Worm (Caenorhabditis elegans): ENCODE data around the gene T24H10.4.

The T24H10.4 gene

DNA sequence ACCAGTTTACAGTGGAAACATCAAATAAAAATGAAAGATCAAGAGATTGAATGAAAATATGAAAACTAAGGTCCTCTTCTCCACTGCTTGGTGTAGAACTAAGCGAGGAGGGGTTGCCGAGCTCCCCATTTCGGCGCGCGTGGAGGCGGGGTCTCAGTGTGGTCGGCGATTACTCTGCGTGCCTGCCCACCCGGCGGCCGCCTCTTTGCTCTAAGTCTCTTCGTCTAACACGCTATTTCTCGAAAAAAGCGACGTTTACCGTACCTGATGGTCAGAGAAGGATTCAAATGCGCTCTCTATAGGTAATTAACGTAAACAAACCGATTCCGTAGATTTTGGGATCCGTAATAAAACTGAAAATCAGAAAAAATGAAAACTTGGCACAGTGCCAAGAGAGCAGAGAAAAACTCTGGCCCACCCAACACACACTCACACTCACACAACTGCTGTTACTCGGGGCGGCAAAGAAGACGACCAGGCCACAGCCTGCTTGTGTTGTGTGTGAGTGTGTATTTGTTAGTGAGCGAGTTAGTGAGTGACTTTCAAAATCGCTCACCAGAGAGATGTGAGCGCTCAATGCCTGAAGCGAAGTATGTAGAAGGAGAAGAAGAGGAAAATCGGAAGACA, 47.7 kb upstream of the T24H10.4 start (continued):
- no peak for TF ChIP-seq nhr-237 (tag; optimal IDR thresholded peaks at IDR 0.05)
- TF ChIP-seq nhr-48 (tag; optimal IDR thresholded peaks at IDR 0.05) = peak; percentile 43
- TF ChIP-seq ztf-11 (tag; optimal IDR thresholded peaks at IDR 0.05) = no peak
- TF ChIP-seq unc-130 (GFP tag; optimal IDR thresholded peaks at IDR 0.05) = no peak

DNA sequence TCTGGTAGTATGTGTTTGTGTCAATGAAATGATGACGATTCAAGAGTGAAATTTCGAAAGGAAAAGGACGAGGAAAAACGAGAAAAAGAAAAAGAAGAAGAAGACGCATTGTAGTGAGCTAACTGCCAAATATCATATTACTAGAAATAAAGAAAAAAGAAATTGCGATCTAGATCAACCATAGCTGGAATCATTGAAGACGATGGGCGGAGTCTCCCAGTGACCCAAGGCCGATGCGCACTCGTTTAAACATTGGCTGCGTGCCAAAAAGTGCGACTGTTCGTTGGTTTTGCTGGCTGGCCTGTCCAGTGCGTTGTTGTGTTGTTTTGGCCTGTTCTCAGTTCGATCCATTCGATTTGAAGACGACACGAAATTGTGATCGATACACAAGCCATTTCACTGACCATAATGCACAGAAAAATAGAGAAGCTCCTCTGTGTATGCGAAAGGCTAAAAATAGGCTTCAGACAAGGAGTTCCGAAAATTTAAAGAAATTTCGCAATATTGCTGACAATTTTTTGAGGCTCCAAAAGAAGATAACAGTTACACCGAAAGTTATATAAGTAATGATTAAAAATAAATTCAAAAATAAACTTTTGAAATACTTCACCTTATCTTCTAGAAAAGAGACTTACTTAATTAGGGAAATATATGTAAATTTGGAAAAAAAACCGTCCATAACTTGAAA, 46.9 kb upstream of the T24H10.4 start:
- TF ChIP-seq daf-16 (GFP tag; optimal IDR thresholded peaks at IDR 0.05) (no peak), daf-16 (tag; optimal IDR thresholded peaks at IDR 0.05) (peak; percentile 10), aha-1 (tag) (no peak), unc-62 (GFP tag; optimal IDR thresholded peaks at IDR 0.05 in 1 of 2) (peak in 1 of 2 experiments; percentile 12), unc-62 (tag; optimal IDR thresholded peaks at IDR 0.05) (no peak)

DNA sequence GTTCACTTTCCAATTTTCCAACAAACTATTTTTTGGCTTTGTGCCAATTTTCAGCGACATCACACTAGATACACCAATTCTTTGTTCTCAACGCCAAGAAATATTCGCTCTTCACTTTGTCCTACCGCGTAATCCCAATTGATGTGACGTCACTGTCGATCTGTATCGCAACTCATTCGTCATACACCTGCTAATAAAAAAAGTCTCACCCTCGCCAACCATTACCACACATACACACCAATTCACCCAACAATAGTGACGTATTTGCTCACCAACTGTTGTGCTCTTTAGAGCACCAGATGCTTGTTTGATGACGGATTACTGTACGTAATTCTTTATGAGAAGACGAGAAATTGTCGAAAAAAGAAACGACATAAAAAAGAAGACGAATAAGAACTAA, 46.0 kb upstream of the T24H10.4 start:
- TF ChIP-seq egl-27 (tag; optimal IDR thresholded peaks at IDR 0.05) (no peak), lsy-2 (tag; optimal IDR thresholded peaks at IDR 0.05) (peak in 1 of 2 experiments; percentile 44), ama-1 (optimal IDR thresholded peaks at IDR 0.05) (peak; percentile 13), arid-1 (GFP tag; conservative IDR thresholded peaks at IDR 0.05) (no peak), mep-1 (tag; optimal IDR thresholded peaks at IDR 0.05) (peak; percentile 20), nhr-6 (tag; optimal IDR thresholded peaks at IDR 0.05) (peak; percentile 53)

- TF ChIP-seq zfp-2 (tag; optimal IDR thresholded peaks at IDR 0.05) (no peak), unc-62 (GFP tag; optimal IDR thresholded peaks at IDR 0.05 in 1 of 2) (peak in 1 of 2 experiments; percentile 80), unc-62 (tag; optimal IDR thresholded peaks at IDR 0.05) (no peak)
Observed at ce11 chrII:9064437-9064836, 44.9 kb upstream of the T24H10.4 start.

DNA sequence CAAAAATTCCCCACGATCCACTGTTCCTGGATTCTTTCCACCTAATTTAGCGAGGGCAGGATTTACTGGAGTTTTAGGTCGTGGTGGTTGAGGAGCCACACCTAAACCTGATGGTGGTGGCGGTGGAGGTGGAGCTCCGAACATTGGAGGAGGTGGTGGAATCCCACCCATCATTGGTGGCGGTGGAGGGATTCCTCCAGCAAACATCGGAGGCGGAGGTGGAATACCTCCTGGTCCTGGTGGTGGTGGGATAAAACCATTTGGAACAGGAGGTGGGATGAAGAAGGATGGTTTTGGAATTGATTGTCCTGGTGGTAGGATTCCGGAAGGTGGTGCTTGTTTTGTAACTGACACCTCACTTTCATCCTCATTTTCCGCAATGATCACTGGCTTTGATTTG, 39.5 kb upstream of the T24H10.4 start:
- TF ChIP-seq daf-19 (GFP tag; conservative IDR thresholded peaks at IDR 0.05) = no peak
- TF ChIP-seq dmd-9 (GFP tag; IDR thresholded peaks at IDR 0.05) = 0 out of 2 replicates have a peak, but pooled peaks have one; percentile 5
- no peak for TF ChIP-seq ctbp-1 (GFP tag; IDR thresholded peaks at IDR 0.05)
- TF ChIP-seq set-16 (GFP tag; IDR thresholded peaks at IDR 0.05) = peak; percentile 72
- peak in 1 of 2 experiments; percentile 6 for TF ChIP-seq unc-62 (GFP tag; optimal IDR thresholded peaks at IDR 0.05 in 1 of 2)
- no peak for TF ChIP-seq unc-62 (tag; optimal IDR thresholded peaks at IDR 0.05)

DNA sequence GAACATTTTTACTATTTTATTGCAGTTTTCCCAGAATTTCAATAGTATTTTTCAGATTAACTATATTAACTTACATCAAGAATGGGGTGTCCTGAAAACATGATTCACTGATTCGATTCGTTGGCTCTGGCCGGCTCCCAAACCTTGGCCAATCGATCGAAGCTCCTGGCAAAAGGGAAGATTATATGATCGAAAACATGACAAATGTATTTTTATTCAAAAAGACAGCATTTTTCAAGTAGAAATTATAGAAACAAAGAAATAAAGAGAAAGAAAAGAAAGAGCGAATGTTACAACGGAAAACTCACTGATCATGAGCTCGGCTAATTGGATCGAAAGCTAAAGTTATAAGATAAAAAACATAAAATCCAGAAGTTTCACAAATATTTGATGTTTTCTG, 38.6 kb upstream of the T24H10.4 start, which contains the start of gene T24B8.4:
Gene T24B8.4, minus strand, starts transcription at position 101 of the 400 bp plus-strand sequence.
- TF ChIP-seq ZK546.5 (tag; optimal IDR thresholded peaks at IDR 0.05) (no peak), nhr-41 (GFP tag; IDR thresholded peaks at IDR 0.05) (no peak), nhr-237 (tag; optimal IDR thresholded peaks at IDR 0.05) (no peak), fos-1 (tag; optimal IDR thresholded peaks at IDR 0.05) (no peak), zip-11 (GFP tag; IDR thresholded peaks at IDR 0.05) (no peak), Y75B8A.6 (GFP tag; IDR thresholded peaks at IDR 0.05) (no peak), Y105C5A.15 (GFP tag; IDR thresholded peaks at IDR 0.05) (no peak), tra-1 (GFP tag; IDR thresholded peaks at IDR 0.05) (no peak), hmg-1.1 (GFP tag; IDR thresholded peaks at IDR 0.05) (no peak), arid-1 (GFP tag; conservative IDR thresholded peaks at IDR 0.05) (no peak), tag-97 (GFP tag; IDR thresholded peaks at IDR 0.05) (no peak), nhr-11 (tag; optimal IDR thresholded peaks at IDR 0.05) (no peak)

All from whole organism, L4 larva.